Worm (Caenorhabditis elegans) whole organism, mixed stage, embryonic: Measurements from ENCODE around the gene eri-1.

ENCODE experiments used
- bed-3 ChIP-seq: fragments of 200-800 bp; sonication (Bioruptor generic); optimal IDR thresholded peaks from 3 replicates; lab custom pipeline; 2018; ENCODE audit warnings: mild to moderate bottlenecking, missing genetic modification characterization, moderate library complexity, missing compliant biosample characterization
- ces-1 ChIP-seq: fragments of 150-350 bp; optimal IDR thresholded peaks from 2 replicates; lab custom pipeline; 2014; ENCODE audit warnings: missing biosample characterization, missing genetic modification reagents, missing genetic modification characterization
- flh-1 ChIP-seq: fragments of 200-800 bp; sonication (Bioruptor generic); optimal IDR thresholded peaks from 2 replicates; lab custom pipeline; 2018; ENCODE audit warnings: mild to moderate bottlenecking, missing genetic modification characterization, moderate library complexity, missing compliant biosample characterization
- nhr-12 ChIP-seq: fragments of 150-350 bp; optimal IDR thresholded peaks from 2 replicates; lab custom pipeline; 2014; ENCODE audit warnings: missing biosample characterization, missing genetic modification characterization
- nhr-28 ChIP-seq: fragments of 150-350 bp; optimal IDR thresholded peaks from 2 replicates; lab custom pipeline; 2014; ENCODE audit warnings: missing biosample characterization, missing genetic modification characterization
- pha-4 ChIP-seq: fragments of 150-350 bp; optimal IDR thresholded peaks from 2 replicates; lab custom pipeline; 2018; ENCODE audit warnings: missing biosample characterization, missing genetic modification reagents, missing genetic modification characterization
- sem-2 ChIP-seq: fragments of 200-800 bp; sonication (Bioruptor generic); optimal IDR thresholded peaks from 2 replicates; lab custom pipeline; 2018; ENCODE audit warnings: mild to moderate bottlenecking, missing genetic modification characterization, missing compliant biosample characterization
- snpc-4 ChIP-seq: fragments of 150-350 bp; optimal IDR thresholded peaks from 2 replicates; lab custom pipeline; 2014; ENCODE audit warnings: missing biosample characterization, missing genetic modification characterization
- sptf-1 ChIP-seq: sonication (generic microtip); optimal IDR thresholded peaks from 2 replicates; lab custom pipeline; 2017; ENCODE audit warnings: mild to moderate bottlenecking, missing genetic modification characterization, moderate library complexity, missing compliant biosample characterization

ce11 chrIV:387283-388048 is 32.3 kb downstream of the eri-1 start:
- TF ChIP-seq bed-3 (no peak), snpc-4 (tag; lab: Kevin White, UChicago) (no peak), nhr-28 (tag; lab: Kevin White, UChicago) (no peak), nhr-12 (tag; lab: Kevin White, UChicago) (no peak), pha-4 (tag; lab: Kevin White, UChicago) (no peak), flh-1 (GFP tag; lab: Kevin White, UChicago) (no peak), sptf-1 (tag; lab: Kevin White, UChicago) (no peak), sem-2 (GFP tag; lab: Kevin White, UChicago) (no peak), ces-1 (GFP tag; lab: Kevin White, UChicago) (no peak)
